Worm (Caenorhabditis elegans) whole organism, L4 larva: ENCODE results near the gene W09C2.8.

Source experiments
- T20F7.1 ChIP-seq: fragments of 200-800 bp; sonication (Bioruptor generic); optimal IDR thresholded peaks from 2 replicates; lab custom pipeline; 2018; ENCODE audit warnings: mild to moderate bottlenecking, missing genetic modification characterization, missing compliant biosample characterization
- ceh-32 ChIP-seq: sonication (generic microtip); optimal IDR thresholded peaks from 2 replicates; lab custom pipeline; 2016; ENCODE audit warnings: mild to moderate bottlenecking, missing genetic modification characterization, missing compliant biosample characterization; ENCODE audit not compliant: poor library complexity
- dve-1 ChIP-seq: sonication (generic microtip); optimal IDR thresholded peaks from 2 replicates; lab custom pipeline; 2017; ENCODE audit warnings: antibody characterized with exemption, mild to moderate bottlenecking, missing genetic modification characterization, missing compliant biosample characterization; ENCODE audit not compliant: insufficient read depth
- mep-1 ChIP-seq: fragments of 150-350 bp; sonication (generic microtip); optimal IDR thresholded peaks from 3 replicates; lab custom pipeline; 2014; ENCODE audit warnings: missing biosample characterization, missing genetic modification characterization
- mes-2 ChIP-seq: sonication (generic microtip); optimal IDR thresholded peaks from 2 replicates; lab custom pipeline; 2016; ENCODE audit warnings: missing genotype, mild to moderate bottlenecking, missing genetic modification characterization, missing compliant biosample characterization; ENCODE audit not compliant: poor library complexity, severe bottlenecking
- nhr-237 ChIP-seq: sonication (generic microtip); optimal IDR thresholded peaks from 2 replicates; lab custom pipeline; 2017; ENCODE audit warnings: missing biosample characterization, missing genetic modification characterization
- nhr-28 ChIP-seq: fragments of 150-350 bp; optimal IDR thresholded peaks from 2 replicates; lab custom pipeline; 2014; ENCODE audit warnings: missing biosample characterization, missing genetic modification characterization
- nhr-41 ChIP-seq: fragments of 200-800 bp; sonication (Bioruptor generic); IDR thresholded peaks from 2 replicates; pipeline ENCODE4 v1.3.6; 2022; ENCODE audit warnings: missing genetic modification reagents, missing genetic modification characterization, missing compliant biosample characterization
- nhr-77 ChIP-seq: fragments of 150-350 bp; optimal IDR thresholded peaks from 2 replicates; lab custom pipeline; 2014; ENCODE audit warnings: missing biosample characterization, missing genetic modification characterization
- snpc-4 ChIP-seq: fragments of 150-350 bp; optimal IDR thresholded peaks from 2 replicates; lab custom pipeline; 2014; ENCODE audit warnings: missing biosample characterization, missing genetic modification characterization
- ztf-11 ChIP-seq: fragments of 150-350 bp; optimal IDR thresholded peaks from 2 replicates; lab custom pipeline; 2014; ENCODE audit warnings: missing biosample characterization, missing genetic modification characterization

ce11 chrIV:9668103-9668672, 44.0 kb upstream of the W09C2.8 start:
- peak; percentile 19 for TF ChIP-seq mep-1 (tag; lab: Kevin White, UChicago)
- no peak for TF ChIP-seq nhr-237 (tag; lab: Kevin White, UChicago)
- TF ChIP-seq ztf-11 (tag; lab: Kevin White, UChicago), result no peak
- TF ChIP-seq T20F7.1 (GFP tag; lab: Kevin White, UChicago), result no peak
- no peak for TF ChIP-seq mes-2
- peak; percentile 83 for TF ChIP-seq dve-1
- TF ChIP-seq ceh-32 (tag; lab: Kevin White, UChicago), result no peak
- TF ChIP-seq snpc-4 (tag; lab: Kevin White, UChicago), result no peak
- TF ChIP-seq nhr-77 (tag; lab: Kevin White, UChicago), result peak; percentile 13
- no peak for TF ChIP-seq nhr-41 (GFP tag; lab: Robert Waterston, UW)
- peak; percentile 61 for TF ChIP-seq nhr-28 (tag; lab: Kevin White, UChicago)
